Worm (Caenorhabditis elegans): ENCODE results near the gene cdgs-1.

The cdgs-1 gene

ce11 chrIV:7824649-7825048 lies 9.1 kb upstream of the cdgs-1 start:
- TF ChIP-seq tbx-7 (tag; optimal IDR thresholded peaks at IDR 0.05) (no peak), syd-9 (tag; optimal IDR thresholded peaks at IDR 0.05) (no peak), pha-4 (tag; optimal IDR thresholded peaks at IDR 0.05) (no peak), ceh-6 (GFP tag; optimal IDR thresholded peaks at IDR 0.05) (no peak), ceh-14 (tag; optimal IDR thresholded peaks at IDR 0.05) (no peak), pag-3 (tag; optimal IDR thresholded peaks at IDR 0.05; ENCODE audit: borderline replicate concordance) (no peak), sox-4 (tag; optimal IDR thresholded peaks at IDR 0.05) (no peak), unc-3 (GFP tag; conservative IDR thresholded peaks at IDR 0.05) (no peak), unc-3 (tag; optimal IDR thresholded peaks at IDR 0.05) (no peak), elt-2 (tag; optimal IDR thresholded peaks at IDR 0.05) (no peak), nfya-1 (tag; optimal IDR thresholded peaks at IDR 0.05) (no peak), ztf-16 (tag; optimal IDR thresholded peaks at IDR 0.05) (no peak), sox-2 (GFP tag; IDR thresholded peaks at IDR 0.05) (no peak), pros-1 (tag; optimal IDR thresholded peaks at IDR 0.05) (no peak), nhr-11 (tag; optimal IDR thresholded peaks at IDR 0.05) (no peak), gmeb-2 (tag; optimal IDR thresholded peaks at IDR 0.05) (no peak), ceh-18 (tag; optimal IDR thresholded peaks at IDR 0.05) (no peak), pha-2 (tag; optimal IDR thresholded peaks at IDR 0.05) (no peak), odd-2 (tag; optimal IDR thresholded peaks at IDR 0.05) (no peak)

- no peak for TF ChIP-seq ceh-34 (tag; optimal IDR thresholded peaks at IDR 0.05)
- TF ChIP-seq tbx-7 (tag; optimal IDR thresholded peaks at IDR 0.05): no peak
- no peak for TF ChIP-seq ceh-48 (tag; optimal IDR thresholded peaks at IDR 0.05)
- TF ChIP-seq ceh-9 (tag; optimal IDR thresholded peaks at IDR 0.05): no peak
- TF ChIP-seq ceh-45 (GFP tag; IDR thresholded peaks at IDR 0.05): no peak
- TF ChIP-seq pros-1 (tag; optimal IDR thresholded peaks at IDR 0.05): no peak
- no peak for TF ChIP-seq mec-3 (tag; optimal IDR thresholded peaks at IDR 0.05; ENCODE audit: borderline replicate concordance)
- TF ChIP-seq syd-9 (tag; optimal IDR thresholded peaks at IDR 0.05): no peak
- no peak for TF ChIP-seq C08G9.2 (tag; optimal IDR thresholded peaks at IDR 0.05)
- TF ChIP-seq fkh-10 (GFP tag; optimal IDR thresholded peaks at IDR 0.05): no peak
- no peak for TF ChIP-seq K09A11.1 (tag; optimal IDR thresholded peaks at IDR 0.05; ENCODE audit: insufficient read depth)
- TF ChIP-seq npax-4 (tag; optimal IDR thresholded peaks at IDR 0.05): no peak
Observed at ce11 chrIV:7822524-7822923, 7.0 kb upstream of the cdgs-1 start, which contains the start of gene T14A8.2. T14A8.2 (minus strand) TSS chrIV:7822624.

- TF ChIP-seq F13H6.1 (tag; optimal IDR thresholded peaks at IDR 0.05) (no peak), lim-6 (tag; optimal IDR thresholded peaks at IDR 0.05) (peak; percentile 30), ceh-19 (GFP tag; optimal IDR thresholded peaks at IDR 0.05) (peak; percentile 18), tbx-2 (tag; optimal IDR thresholded peaks at IDR 0.05) (peak; percentile 38), unc-55 (GFP tag; optimal IDR thresholded peaks at IDR 0.05) (peak; percentile 80), hlh-8 (tag; optimal IDR thresholded peaks at IDR 0.05) (peak; percentile 73), ceh-2 (tag; optimal IDR thresholded peaks at IDR 0.05) (no peak), nfya-1 (tag; optimal IDR thresholded peaks at IDR 0.05) (peak; percentile 78), dmd-4 (tag; optimal IDR thresholded peaks at IDR 0.05; ENCODE audit: borderline replicate concordance) (peak; percentile 13), sox-4 (tag; optimal IDR thresholded peaks at IDR 0.05) (no peak), ceh-48 (tag; optimal IDR thresholded peaks at IDR 0.05) (peak; percentile 84), unc-42 (tag; optimal IDR thresholded peaks at IDR 0.05) (peak; percentile 74), pros-1 (tag; optimal IDR thresholded peaks at IDR 0.05) (peak; percentile 11), ceh-31 (tag; optimal IDR thresholded peaks at IDR 0.05) (peak; percentile 70), ceh-34 (tag; optimal IDR thresholded peaks at IDR 0.05) (peak; percentile 7), fkh-10 (GFP tag; optimal IDR thresholded peaks at IDR 0.05) (no peak), ceh-18 (tag; optimal IDR thresholded peaks at IDR 0.05) (peak; percentile 46)
Observed at ce11 chrIV:7817852-7818251, 2.3 kb upstream of the cdgs-1 start, which contains the start of gene ric-3. ric-3 (plus strand) TSS chrIV:7818251.

Data from whole organism, late embryonic.